Fruit fly (Drosophila melanogaster) Kc167 (cell line): ENCODE measurements around the gene sky.

Experiments used
- Myc ChIP-seq: fragments of >200 bp; optimal IDR thresholded peaks from 2 replicates; lab custom pipeline; 2017; ENCODE audit warnings: missing external identifiers
- Sin3A ChIP-seq: fragments of >200 bp; optimal IDR thresholded peaks from 2 replicates; lab custom pipeline; 2018; ENCODE audit warnings: missing external identifiers
- h ChIP-seq: fragments of >200 bp; optimal IDR thresholded peaks from 3 replicates; lab custom pipeline; 2018; ENCODE audit warnings: missing external identifiers
- insv ChIP-seq: fragments of >200 bp; optimal IDR thresholded peaks from 3 replicates; lab custom pipeline; 2018; ENCODE audit warnings: missing external identifiers
- psq ChIP-seq: fragments of >200 bp; optimal IDR thresholded peaks from 2 replicates; lab custom pipeline; 2017; ENCODE audit warnings: missing external identifiers
- ttk ChIP-seq: sonication (Bioruptor generic); optimal IDR thresholded peaks from 2 replicates; lab custom pipeline; 2017; ENCODE audit warnings: missing external identifiers

dm6 chr2L:20912789-20913300 is 5.9 kb downstream of the sky start:
- no peak for TF ChIP-seq h (lab: Kevin White, UChicago)
- TF ChIP-seq ttk (lab: Kevin White, UChicago) = no peak
- no peak for TF ChIP-seq Myc (lab: Kevin White, UChicago)
- no peak for TF ChIP-seq psq
- TF ChIP-seq insv (lab: Kevin White, UChicago) = no peak
- TF ChIP-seq Sin3A (lab: Kevin White, UChicago) = no peak
